Worm (Caenorhabditis elegans): ENCODE measurements around the gene glb-19.

The glb-19 gene

ce11 chrIV:10614918-10615477 lies 38.9 kb downstream of the glb-19 start, which contains the start of gene ptr-14:
TSS of gene ptr-14 (plus strand) at chrIV:10615427.
- no peak for TF ChIP-seq unc-39 (tag; optimal IDR thresholded peaks at IDR 0.05)
- TF ChIP-seq flh-1 (GFP tag; optimal IDR thresholded peaks at IDR 0.05): no peak
- no peak for TF ChIP-seq nhr-2 (tag; optimal IDR thresholded peaks at IDR 0.05)

ce11 chrIV:10612281-10612680 lies 41.7 kb downstream of the glb-19 start:
- TF ChIP-seq nhr-12 (tag; optimal IDR thresholded peaks at IDR 0.05) (no peak), M03D4.4 (tag; optimal IDR thresholded peaks at IDR 0.05) (no peak), mls-2 (tag; optimal IDR thresholded peaks at IDR 0.05) (no peak), hlh-1 (tag; optimal IDR thresholded peaks at IDR 0.05) (no peak), ces-1 (GFP tag; optimal IDR thresholded peaks at IDR 0.05) (no peak), ham-2 (GFP tag; optimal IDR thresholded peaks at IDR 0.05) (no peak), ceh-83 (GFP tag; optimal IDR thresholded peaks at IDR 0.05) (no peak), sem-2 (GFP tag; optimal IDR thresholded peaks at IDR 0.05) (no peak), ceh-43 (GFP tag; optimal IDR thresholded peaks at IDR 0.05) (no peak), mep-1 (tag; optimal IDR thresholded peaks at IDR 0.05) (no peak), drap-1 (GFP tag; optimal IDR thresholded peaks at IDR 0.05) (no peak), nhr-237 (tag; optimal IDR thresholded peaks at IDR 0.05) (no peak), pha-4 (tag; optimal IDR thresholded peaks at IDR 0.05) (no peak), sptf-1 (tag; optimal IDR thresholded peaks at IDR 0.05) (no peak), nhr-28 (tag; optimal IDR thresholded peaks at IDR 0.05) (no peak), blmp-1 (tag; optimal IDR thresholded peaks at IDR 0.05) (no peak), ceh-39 (tag; optimal IDR thresholded peaks at IDR 0.05) (no peak), unc-120 (tag; optimal IDR thresholded peaks at IDR 0.05; ENCODE audit: poor library complexity, severe bottlenecking) (no peak)

- TF ChIP-seq lsy-2 (tag; optimal IDR thresholded peaks at IDR 0.05) (no peak), zip-8 (tag; optimal IDR thresholded peaks at IDR 0.05) (no peak), sem-2 (GFP tag; optimal IDR thresholded peaks at IDR 0.05) (no peak), ces-1 (GFP tag; optimal IDR thresholded peaks at IDR 0.05) (no peak), bed-3 (GFP tag; optimal IDR thresholded peaks at IDR 0.05) (no peak), mep-1 (tag; optimal IDR thresholded peaks at IDR 0.05) (no peak), lin-13 (tag; optimal IDR thresholded peaks at IDR 0.05) (no peak), elt-1 (tag; optimal IDR thresholded peaks at IDR 0.05; ENCODE audit: borderline replicate concordance, insufficient read depth) (no peak), M03D4.4 (tag; optimal IDR thresholded peaks at IDR 0.05) (no peak)
These were observed 44.0 kb downstream of the glb-19 start for ce11 chrIV:10609920-10610319.

- TF ChIP-seq drap-1 (GFP tag; optimal IDR thresholded peaks at IDR 0.05): no peak
- TF ChIP-seq flh-1 (GFP tag; optimal IDR thresholded peaks at IDR 0.05): no peak
These were observed 45.7 kb downstream of the glb-19 start, which contains the start of gene R09H10.6 for ce11 chrIV:10608275-10608674. TSS of gene R09H10.6 (plus strand) at chrIV:10608575.

ce11 chrIV:10606575-10607080 lies 47.3 kb downstream of the glb-19 start, which contains the start of gene R09H10.3:
TSS of gene R09H10.3 (plus strand) at chrIV:10607030.
- no peak for TF ChIP-seq elt-3 (tag; optimal IDR thresholded peaks at IDR 0.05)
- TF ChIP-seq elt-1 (tag; optimal IDR thresholded peaks at IDR 0.05; ENCODE audit: borderline replicate concordance, insufficient read depth): no peak

ce11 chrIV:10602644-10603043 lies 51.3 kb downstream of the glb-19 start, which contains the start of gene R09H10.2:
TSS of gene R09H10.2 (plus strand) at chrIV:10602944.
- TF ChIP-seq flh-1 (GFP tag; optimal IDR thresholded peaks at IDR 0.05) (no peak), pha-4 (tag; optimal IDR thresholded peaks at IDR 0.05) (no peak), unc-62 (GFP tag; optimal IDR thresholded peaks at IDR 0.05) (no peak), nhr-2 (tag; optimal IDR thresholded peaks at IDR 0.05) (no peak), snpc-4 (tag; optimal IDR thresholded peaks at IDR 0.05) (no peak), ces-1 (GFP tag; optimal IDR thresholded peaks at IDR 0.05) (no peak), unc-120 (tag; optimal IDR thresholded peaks at IDR 0.05; ENCODE audit: poor library complexity, severe bottlenecking) (no peak), nhr-237 (tag; optimal IDR thresholded peaks at IDR 0.05) (no peak), cnd-1 (tag; optimal IDR thresholded peaks at IDR 0.05) (no peak), elt-1 (tag; optimal IDR thresholded peaks at IDR 0.05; ENCODE audit: borderline replicate concordance, insufficient read depth) (no peak), sem-2 (GFP tag; optimal IDR thresholded peaks at IDR 0.05) (no peak), blmp-1 (tag; optimal IDR thresholded peaks at IDR 0.05) (no peak), nhr-28 (tag; optimal IDR thresholded peaks at IDR 0.05) (no peak), ceh-39 (tag; optimal IDR thresholded peaks at IDR 0.05) (no peak), lin-32 (GFP tag; optimal IDR thresholded peaks at IDR 0.05) (no peak), elt-3 (tag; optimal IDR thresholded peaks at IDR 0.05) (no peak), lin-13 (tag; optimal IDR thresholded peaks at IDR 0.05) (no peak)
